Worm (Caenorhabditis elegans) whole organism, L3 larva: ENCODE data around the gene comt-3.

Source experiments
- R02D3.7 ChIP-seq: fragments of 150-350 bp; optimal IDR thresholded peaks from 2 replicates; lab custom pipeline; 2014; ENCODE audit warnings: missing biosample characterization, missing genetic modification characterization
- ZK546.5 ChIP-seq: sonication (generic microtip); optimal IDR thresholded peaks from 2 replicates; lab custom pipeline; 2017; ENCODE audit warnings: missing biosample characterization, missing genetic modification characterization
- aly-2 ChIP-seq: fragments of 150-350 bp; optimal IDR thresholded peaks from 2 replicates; lab custom pipeline; 2014; ENCODE audit warnings: missing biosample characterization, missing genetic modification characterization
- ama-1 ChIP-seq: fragments of 150-350 bp; optimal IDR thresholded peaks from 2 replicates; lab custom pipeline; 2018
- ceh-16 ChIP-seq: sonication (generic microtip); optimal IDR thresholded peaks from 2 replicates; lab custom pipeline; 2017; ENCODE audit warnings: missing biosample characterization, missing genetic modification characterization
- ceh-28 ChIP-seq: fragments of 150-350 bp; optimal IDR thresholded peaks from 2 replicates; lab custom pipeline; 2014; ENCODE audit warnings: missing biosample characterization, missing genetic modification reagents, missing genetic modification characterization
- ceh-82 ChIP-seq: fragments of 150-350 bp; optimal IDR thresholded peaks from 2 replicates; lab custom pipeline; 2014; ENCODE audit warnings: missing biosample characterization, missing genetic modification characterization
- ceh-9 ChIP-seq: sonication (generic microtip); optimal IDR thresholded peaks from 2 replicates; lab custom pipeline; 2018; ENCODE audit warnings: missing biosample characterization, missing genetic modification characterization
- daf-12 ChIP-seq: fragments of 150-350 bp; optimal IDR thresholded peaks from 2 replicates; lab custom pipeline; 2014; ENCODE audit warnings: missing biosample characterization, missing genetic modification reagents, missing genetic modification characterization
- egl-27 ChIP-seq: sonication (generic microtip); optimal IDR thresholded peaks from 4 replicates; lab custom pipeline; 2017; ENCODE audit warnings: missing biosample characterization, missing genetic modification reagents, missing genetic modification characterization
- egl-5 ChIP-seq: fragments of 150-350 bp; optimal IDR thresholded peaks from 2 replicates; lab custom pipeline; 2017; ENCODE audit warnings: missing biosample characterization, missing genetic modification reagents, missing genetic modification characterization, inconsistent platforms
- elt-1 ChIP-seq: fragments of 150-350 bp; optimal IDR thresholded peaks from 2 replicates; lab custom pipeline; 2014; ENCODE audit warnings: missing biosample characterization, missing genetic modification characterization
- elt-2 ChIP-seq: sonication (generic microtip); optimal IDR thresholded peaks from 2 replicates; lab custom pipeline; 2016; ENCODE audit warnings: missing genetic modification reagents, mild to moderate bottlenecking, missing genetic modification characterization, missing compliant biosample characterization
- elt-3 ChIP-seq, 3 experiments: fragments of 150-350 bp in 1 of 3; sonication (generic microtip) in 2 of 3; optimal IDR thresholded peaks; 2 replicates in 2 of 3; 4 replicates in 1 of 3; lab custom pipeline; 2014 to 2017; ENCODE audit warnings: missing biosample characterization in 3 of 3, missing genetic modification characterization in 3 of 3
- eor-1 ChIP-seq, 2 experiments: fragments of 150-350 bp; optimal IDR thresholded peaks; 2 replicates each; lab custom pipeline; 2014 to 2018; ENCODE audit warnings: missing biosample characterization in 2 of 2, missing genetic modification characterization in 2 of 2
- fkh-10 ChIP-seq: sonication (generic microtip); optimal IDR thresholded peaks from 2 replicates; lab custom pipeline; 2017; ENCODE audit warnings: missing biosample characterization, missing genetic modification reagents, missing genetic modification characterization
- fkh-2 ChIP-seq: fragments of 150-350 bp; optimal IDR thresholded peaks from 2 replicates; lab custom pipeline; 2014; ENCODE audit warnings: missing biosample characterization, missing genetic modification reagents, missing genetic modification characterization
- fos-1 ChIP-seq: fragments of 150-350 bp; optimal IDR thresholded peaks from 2 replicates; lab custom pipeline; 2014; ENCODE audit warnings: missing biosample characterization, missing genetic modification characterization
- hmg-11 ChIP-seq: sonication (generic microtip); optimal IDR thresholded peaks from 2 replicates; lab custom pipeline; 2016; ENCODE audit warnings: missing genetic modification characterization, missing compliant biosample characterization
- jun-1 ChIP-seq: fragments of 150-350 bp; optimal IDR thresholded peaks from 2 replicates; lab custom pipeline; 2014; ENCODE audit warnings: missing biosample characterization, missing genetic modification reagents, missing genetic modification characterization
- lin-15B ChIP-seq: fragments of 150-350 bp; optimal IDR thresholded peaks from 2 replicates; lab custom pipeline; 2014; ENCODE audit warnings: missing biosample characterization, missing genetic modification characterization
- lin-39 ChIP-seq: fragments of 150-350 bp; optimal IDR thresholded peaks from 2 replicates; lab custom pipeline; 2018; ENCODE audit warnings: missing biosample characterization, missing genetic modification reagents, missing genetic modification characterization
- lsy-12 ChIP-seq: sonication (generic microtip); optimal IDR thresholded peaks from 2 replicates; lab custom pipeline; 2016; ENCODE audit warnings: mild to moderate bottlenecking, missing genetic modification characterization, missing compliant biosample characterization
- mdl-1 ChIP-seq: fragments of 150-350 bp; optimal IDR thresholded peaks from 2 replicates; lab custom pipeline; 2014; ENCODE audit warnings: missing biosample characterization, missing genetic modification characterization
- mml-1 ChIP-seq: fragments of 150-350 bp; sonication (generic microtip); optimal IDR thresholded peaks from 3 replicates; lab custom pipeline; 2014; ENCODE audit warnings: missing biosample characterization, missing genetic modification characterization
- nfya-1 ChIP-seq: sonication (generic microtip); optimal IDR thresholded peaks from 2 replicates; lab custom pipeline; 2017; ENCODE audit warnings: missing genetic modification characterization, mild to moderate bottlenecking, missing compliant biosample characterization, antibody characterized with exemption, moderate library complexity; ENCODE audit not compliant: insufficient read depth
- nhr-11 ChIP-seq: fragments of 150-350 bp; optimal IDR thresholded peaks from 2 replicates; lab custom pipeline; 2014; ENCODE audit warnings: missing biosample characterization, missing genetic modification characterization
- nhr-12 ChIP-seq: fragments of 150-350 bp; optimal IDR thresholded peaks from 2 replicates; lab custom pipeline; 2014; ENCODE audit warnings: missing biosample characterization, missing genetic modification characterization
- nhr-23 ChIP-seq: fragments of 150-350 bp; optimal IDR thresholded peaks from 2 replicates; lab custom pipeline; 2014; ENCODE audit warnings: missing biosample characterization, missing genetic modification reagents, missing genetic modification characterization
- nhr-237 ChIP-seq: fragments of 150-350 bp; optimal IDR thresholded peaks from 2 replicates; lab custom pipeline; 2014; ENCODE audit warnings: missing biosample characterization, missing genetic modification characterization
- nhr-25 ChIP-seq: sonication (generic microtip); optimal IDR thresholded peaks from 2 replicates; lab custom pipeline; 2017; ENCODE audit warnings: missing biosample characterization, missing genetic modification characterization
- nhr-28 ChIP-seq: fragments of 150-350 bp; optimal IDR thresholded peaks from 2 replicates; lab custom pipeline; 2014; ENCODE audit warnings: missing biosample characterization, missing genetic modification characterization
- nhr-43 ChIP-seq: sonication (generic microtip); optimal IDR thresholded peaks from 2 replicates; lab custom pipeline; 2016; ENCODE audit warnings: mild to moderate bottlenecking, missing genetic modification characterization, missing compliant biosample characterization; ENCODE audit not compliant: poor library complexity, severe bottlenecking
- nhr-67 ChIP-seq: fragments of 150-350 bp; optimal IDR thresholded peaks from 2 replicates; lab custom pipeline; 2014; ENCODE audit warnings: missing biosample characterization, missing genetic modification characterization
- nhr-76 ChIP-seq: fragments of 150-350 bp; sonication (generic microtip); optimal IDR thresholded peaks from 5 replicates; lab custom pipeline; 2014; ENCODE audit warnings: missing biosample characterization, missing genetic modification characterization
- nhr-77 ChIP-seq: fragments of 150-350 bp; optimal IDR thresholded peaks from 2 replicates; lab custom pipeline; 2014; ENCODE audit warnings: missing biosample characterization, missing genetic modification characterization
- pha-4 ChIP-seq: fragments of 150-350 bp; optimal IDR thresholded peaks from 2 replicates; lab custom pipeline; 2014; ENCODE audit warnings: missing biosample characterization, missing genetic modification reagents, missing genetic modification characterization
- pqm-1 ChIP-seq: fragments of 150-350 bp; optimal IDR thresholded peaks from 2 replicates; lab custom pipeline; 2017; ENCODE audit warnings: missing biosample characterization, missing genetic modification characterization, inconsistent platforms
- sea-2 ChIP-seq: fragments of 150-350 bp; sonication (generic microtip); optimal IDR thresholded peaks from 4 replicates; lab custom pipeline; 2014; ENCODE audit warnings: missing biosample characterization, missing genetic modification reagents, missing genetic modification characterization
- skn-1 ChIP-seq: fragments of 150-350 bp; optimal IDR thresholded peaks from 2 replicates; lab custom pipeline; 2014; ENCODE audit warnings: missing biosample characterization, missing genetic modification characterization
- snpc-4 ChIP-seq: fragments of 150-350 bp; optimal IDR thresholded peaks from 2 replicates; lab custom pipeline; 2014; ENCODE audit warnings: missing biosample characterization, missing genetic modification characterization
- tbx-2 ChIP-seq: sonication (generic microtip); optimal IDR thresholded peaks from 2 replicates; lab custom pipeline; 2016; ENCODE audit warnings: mild to moderate bottlenecking, missing genetic modification characterization, missing compliant biosample characterization
- unc-39 ChIP-seq: sonication (generic microtip); optimal IDR thresholded peaks from 4 replicates; lab custom pipeline; 2017; ENCODE audit warnings: missing biosample characterization, missing genetic modification characterization
- unc-62 ChIP-seq: fragments of 150-350 bp; sonication (generic microtip); optimal IDR thresholded peaks from 4 replicates; lab custom pipeline; 2014; ENCODE audit warnings: missing biosample characterization, missing genetic modification reagents, missing genetic modification characterization
- zag-1 ChIP-seq: fragments of 150-350 bp; optimal IDR thresholded peaks from 2 replicates; lab custom pipeline; 2014; ENCODE audit warnings: missing biosample characterization, missing genetic modification characterization
- ztf-11 ChIP-seq: fragments of 150-350 bp; optimal IDR thresholded peaks from 2 replicates; lab custom pipeline; 2014; ENCODE audit warnings: missing biosample characterization, missing genetic modification characterization
- ztf-4 ChIP-seq: fragments of 150-350 bp; optimal IDR thresholded peaks from 2 replicates; lab custom pipeline; 2014; ENCODE audit warnings: missing biosample characterization, missing genetic modification characterization

comt-3 gene

ce11 chrV:2067419-2067818, 10.1 kb downstream of the comt-3 start:
- TF ChIP-seq ama-1 (lab: Kevin White, UChicago) (no peak), fkh-2 (tag; lab: Kevin White, UChicago) (no peak), elt-1 (tag; lab: Kevin White, UChicago) (no peak), ceh-16 (tag; lab: Kevin White, UChicago) (no peak), R02D3.7 (tag; lab: Kevin White, UChicago) (no peak), mml-1 (no peak), lin-39 (tag; lab: Kevin White, UChicago) (no peak), egl-27 (tag; lab: Kevin White, UChicago) (no peak), ZK546.5 (tag; lab: Kevin White, UChicago) (no peak), hmg-11 (tag; lab: Kevin White, UChicago) (no peak), nhr-237 (tag; lab: Kevin White, UChicago) (no peak), ztf-4 (tag; lab: Kevin White, UChicago) (no peak), nhr-25 (tag; lab: Kevin White, UChicago) (no peak)

ce11 chrV:2067985-2068499, 10.7 kb downstream of the comt-3 start, which contains the start of gene lbp-9:
lbp-9 (plus strand) TSS chrV:2068449.
- TF ChIP-seq nhr-237 (tag; lab: Kevin White, UChicago), result no peak
- TF ChIP-seq eor-1 (tag; optimal IDR thresholded peaks at IDR 0.05; lab: Kevin White, UChicago), result no peak
- no peak for TF ChIP-seq skn-1 (tag; lab: Kevin White, UChicago)
- no peak for TF ChIP-seq R02D3.7 (tag; lab: Kevin White, UChicago)
- peak; percentile 25 for TF ChIP-seq hmg-11 (tag; lab: Kevin White, UChicago)
- no peak for TF ChIP-seq nhr-28 (tag; lab: Kevin White, UChicago)
- TF ChIP-seq ZK546.5 (tag; lab: Kevin White, UChicago), result no peak
- no peak for TF ChIP-seq nhr-77 (tag; lab: Kevin White, UChicago)
- no peak for TF ChIP-seq mml-1
- TF ChIP-seq nhr-11 (tag; lab: Kevin White, UChicago), result no peak
- TF ChIP-seq elt-3 (tag; optimal IDR thresholded peaks at IDR 0.05; lab: Kevin White, UChicago), result no peak
- no peak for TF ChIP-seq sea-2 (GFP tag; lab: Kevin White, UChicago)
- no peak for TF ChIP-seq tbx-2 (tag; lab: Kevin White, UChicago)
- TF ChIP-seq ztf-4 (tag; lab: Kevin White, UChicago), result no peak
- no peak for TF ChIP-seq fkh-2 (tag; lab: Kevin White, UChicago)
- no peak for TF ChIP-seq ceh-16 (tag; lab: Kevin White, UChicago)
- TF ChIP-seq egl-5 (tag; lab: Kevin White, UChicago), result peak; percentile 20
- TF ChIP-seq nhr-23 (tag; lab: Kevin White, UChicago), result peak; percentile 12
- no peak for TF ChIP-seq unc-39 (tag; lab: Kevin White, UChicago)
- no peak for TF ChIP-seq jun-1 (tag; lab: Kevin White, UChicago)
- TF ChIP-seq nfya-1, result peak; percentile 55
- no peak for TF ChIP-seq aly-2 (tag; lab: Kevin White, UChicago)
- no peak for TF ChIP-seq egl-27 (tag; lab: Kevin White, UChicago)
- peak; percentile 94 for TF ChIP-seq nhr-25 (tag; lab: Kevin White, UChicago)
- no peak for TF ChIP-seq elt-2 (tag; lab: Kevin White, UChicago)
- TF ChIP-seq pha-4 (tag; lab: Kevin White, UChicago), result peak; percentile 11
- TF ChIP-seq nhr-12 (tag; lab: Kevin White, UChicago), result no peak
- TF ChIP-seq daf-12, result no peak
- no peak for TF ChIP-seq unc-62
- peak; percentile 56 for TF ChIP-seq lin-39 (tag; lab: Kevin White, UChicago)
- TF ChIP-seq snpc-4 (tag; lab: Kevin White, UChicago), result peak; percentile 24
- no peak for TF ChIP-seq ceh-82 (tag; lab: Kevin White, UChicago)
- TF ChIP-seq mdl-1 (tag; lab: Kevin White, UChicago), result no peak
- peak; percentile 10 for TF ChIP-seq ceh-28 (tag; lab: Kevin White, UChicago)
- peak; percentile 3 for TF ChIP-seq lin-15B (tag; lab: Kevin White, UChicago)
- no peak for TF ChIP-seq elt-1 (tag; lab: Kevin White, UChicago)
- no peak for TF ChIP-seq nhr-67 (tag; lab: Kevin White, UChicago)
- TF ChIP-seq fkh-10 (GFP tag; lab: Kevin White, UChicago), result no peak
- TF ChIP-seq fos-1, result no peak
- no peak for TF ChIP-seq nhr-76 (tag; lab: Kevin White, UChicago)
- TF ChIP-seq pqm-1 (tag; lab: Kevin White, UChicago), result no peak
- TF ChIP-seq ama-1 (lab: Kevin White, UChicago), result no peak
- no peak for TF ChIP-seq ztf-11
- TF ChIP-seq lsy-12, result no peak
- TF ChIP-seq nhr-43 (tag; lab: Kevin White, UChicago), result no peak
- no peak for TF ChIP-seq zag-1 (tag; lab: Kevin White, UChicago)
- TF ChIP-seq ceh-9 (tag; lab: Kevin White, UChicago), result no peak
- TF ChIP-seq, all 47 proteins: peak for 10
